Fruit fly (Drosophila melanogaster): Measurements from ENCODE around the gene brwl.

The brwl gene

dm6 chr2L:9616654-9617053 lies 48.0 kb downstream of the brwl start (continued):
- TF ChIP-seq psq (GFP tag; optimal IDR thresholded peaks at IDR 0.05): no peak
- peak; percentile 25 for TF ChIP-seq Nf-YB (GFP tag; optimal IDR thresholded peaks at IDR 0.05)
- TF ChIP-seq CTCF (GFP tag; optimal IDR thresholded peaks at IDR 0.05): peak; percentile 52
- TF ChIP-seq Hmx (GFP tag; optimal IDR thresholded peaks at IDR 0.05): no peak
- TF ChIP-seq Bgb (GFP tag; IDR thresholded peaks at IDR 0.05; ENCODE audit: partially characterized antibody): peak; percentile 94
- TF ChIP-seq ERR (GFP tag; optimal IDR thresholded peaks at IDR 0.05): no peak
- peak; percentile 4 for TF ChIP-seq fd102C (GFP tag; optimal IDR thresholded peaks at IDR 0.05)
- TF ChIP-seq Hr39 (optimal IDR thresholded peaks at IDR 0.05): no peak
- TF ChIP-seq CG12299 (tag; optimal IDR thresholded peaks at IDR 0.05): peak; percentile 34
- TF ChIP-seq MTF-1 (GFP tag; optimal IDR thresholded peaks at IDR 0.05; ENCODE audit: borderline replicate concordance): peak; percentile 0
- peak; percentile 85 for TF ChIP-seq Med (GFP tag)
- TF ChIP-seq CG12155 (GFP tag; optimal IDR thresholded peaks at IDR 0.05): peak; percentile 51
- TF ChIP-seq hth (optimal IDR thresholded peaks at IDR 0.05): no peak
- TF ChIP-seq CG1647 (GFP tag; optimal IDR thresholded peaks at IDR 0.05): no peak
- peak; percentile 33; the same call in 1 of the 2 replicates for TF ChIP-seq CG11085 (GFP tag; IDR thresholded peaks at IDR 0.05)
- no peak for TF ChIP-seq CG7271 (tag; optimal IDR thresholded peaks at IDR 0.05)
- TF ChIP-seq Dll (GFP tag; IDR thresholded peaks at IDR 0.05; ENCODE audit: partially characterized antibody): peak; percentile 78
- no peak for TF ChIP-seq salm (tag; optimal IDR thresholded peaks at IDR 0.05)
- TF ChIP-seq Hey (tag; optimal IDR thresholded peaks at IDR 0.05): peak; percentile 21
- TF ChIP-seq ftz-f1 (GFP tag; optimal IDR thresholded peaks at IDR 0.05): peak; percentile 46
- TF ChIP-seq CG33213 (GFP tag; optimal IDR thresholded peaks at IDR 0.05): peak; percentile 37
- TF ChIP-seq CG6254 (GFP tag; optimal IDR thresholded peaks at IDR 0.05): no peak
- no peak for TF ChIP-seq Sox102F (GFP tag; optimal IDR thresholded peaks at IDR 0.05)
- no peak for TF ChIP-seq dmrt11E (tag; optimal IDR thresholded peaks at IDR 0.05)
- no peak for TF ChIP-seq Kr (GFP tag; optimal IDR thresholded peaks at IDR 0.05)
- TF ChIP-seq CG7839 (tag; optimal IDR thresholded peaks at IDR 0.05): no peak
- peak; percentile 55 for TF ChIP-seq CG17912 (GFP tag; optimal IDR thresholded peaks at IDR 0.05)
- peak in 1 of 2 experiments; percentile 1 for TF ChIP-seq Hr51 (GFP tag; optimal IDR thresholded peaks at IDR 0.05)
- TF ChIP-seq CG17802 (tag; optimal IDR thresholded peaks at IDR 0.05): no peak
- peak; percentile 18 to 44 for TF ChIP-seq Trl (optimal IDR thresholded peaks at IDR 0.05)
- TF ChIP-seq Trl (GFP tag; optimal IDR thresholded peaks at IDR 0.05): peak; percentile 64
- peak; percentile 21 for TF ChIP-seq pho (GFP tag; optimal IDR thresholded peaks at IDR 0.05)
- TF ChIP-seq CG11247 (GFP tag; IDR thresholded peaks at IDR 0.05): peak; percentile 61
- no peak for TF ChIP-seq ssp (GFP tag; IDR thresholded peaks at IDR 0.05)
- peak; percentile 39; the same call in 1 of the 2 replicates for TF ChIP-seq ranshi (GFP tag; IDR thresholded peaks at IDR 0.05)
- TF ChIP-seq CG4424 (GFP tag; optimal IDR thresholded peaks at IDR 0.05): peak; percentile 21
- TF ChIP-seq Stat92E (GFP tag; optimal IDR thresholded peaks at IDR 0.05): no peak
- peak; percentile 84 for TF ChIP-seq CG42726 (GFP tag; IDR thresholded peaks at IDR 0.05; ENCODE audit: partially characterized antibody)
- peak; percentile 49 for TF ChIP-seq CG9609 (GFP tag; optimal IDR thresholded peaks at IDR 0.05)
- TF ChIP-seq esg (GFP tag; conservative IDR thresholded peaks at IDR 0.05): no peak
- TF ChIP-seq CG2129 (GFP tag; IDR thresholded peaks at IDR 0.05; ENCODE audit: partially characterized antibody): peak; percentile 26; the same call in 1 of the 2 replicates
- TF ChIP-seq ash1 (GFP tag; optimal IDR thresholded peaks at IDR 0.05): no peak
- TF ChIP-seq CG32532 (GFP tag; IDR thresholded peaks at IDR 0.05): peak; percentile 75
- TF ChIP-seq CG12942 (GFP tag; optimal IDR thresholded peaks at IDR 0.05): peak; percentile 20
- peak; percentile 86 for TF ChIP-seq E2f2 (GFP tag; IDR thresholded peaks at IDR 0.05)
- no peak for TF ChIP-seq Atf3 (GFP tag; optimal IDR thresholded peaks at IDR 0.05)
- peak in 1 of 2 experiments; percentile 31 for TF ChIP-seq Eip74EF (GFP tag; optimal IDR thresholded peaks at IDR 0.05)
- peak; percentile 79 for TF ChIP-seq CG7963 (GFP tag; IDR thresholded peaks at IDR 0.05; ENCODE audit: partially characterized antibody)
- no peak for TF ChIP-seq D19A (tag; optimal IDR thresholded peaks at IDR 0.05)
- peak; percentile 5 for TF ChIP-seq CG8388 (GFP tag; optimal IDR thresholded peaks at IDR 0.05)
- peak; percentile 63 for TF ChIP-seq CG12391 (tag; optimal IDR thresholded peaks at IDR 0.05)
